In genomic region chr2L:3441673-3442072, dm6 we compare ENCODE assay signal across 1 fruit fly cellular context.
TF ChIP-seq lines count a peak whose summit lies in the region.

No protein-coding gene starts in this region.

TF ChIP-seq in whole organism, prepupa, 60 proteins besides CTCF, POLR2A, EP300 and RAD21 (continued from another document):
- TF ChIP-seq CG4318 (GFP tag; optimal IDR thresholded peaks at IDR 0.05; lab: Kevin White, UChicago): peak; percentile 31
- TF ChIP-seq fd85E (GFP tag; optimal IDR thresholded peaks at IDR 0.05; lab: Kevin White, UChicago): no peak
- TF ChIP-seq CG1621 (tag; optimal IDR thresholded peaks at IDR 0.05; lab: Kevin White, UChicago): no peak
- no peak for TF ChIP-seq CG6808 (GFP tag; optimal IDR thresholded peaks at IDR 0.05; lab: Kevin White, UChicago)
- no peak for TF ChIP-seq net (GFP tag; optimal IDR thresholded peaks at IDR 0.05; lab: Kevin White, UChicago)
- peak; percentile 11 for TF ChIP-seq Hr39 (GFP tag; optimal IDR thresholded peaks at IDR 0.05; lab: Kevin White, UChicago)
- peak; percentile 77 for TF ChIP-seq Eip78C (GFP tag; lab: Kevin White, UChicago)
TF ChIP-seq in whole organism, prepupa: peak in this region for 26.
